Worm (Caenorhabditis elegans) whole organism, L3 larva: ENCODE measurements around the gene gsto-2.

ENCODE experiments used
- R02D3.7 ChIP-seq: fragments of 150-350 bp; optimal IDR thresholded peaks from 2 replicates; lab custom pipeline; 2014; ENCODE audit warnings: missing biosample characterization, missing genetic modification characterization
- ZK546.5 ChIP-seq: sonication (generic microtip); optimal IDR thresholded peaks from 2 replicates; lab custom pipeline; 2017; ENCODE audit warnings: missing biosample characterization, missing genetic modification characterization
- aly-2 ChIP-seq: fragments of 150-350 bp; optimal IDR thresholded peaks from 2 replicates; lab custom pipeline; 2014; ENCODE audit warnings: missing biosample characterization, missing genetic modification characterization
- ama-1 ChIP-seq: fragments of 150-350 bp; optimal IDR thresholded peaks from 2 replicates; lab custom pipeline; 2018
- ceh-28 ChIP-seq: fragments of 150-350 bp; optimal IDR thresholded peaks from 2 replicates; lab custom pipeline; 2014; ENCODE audit warnings: missing biosample characterization, missing genetic modification reagents, missing genetic modification characterization
- ceh-9 ChIP-seq: sonication (generic microtip); optimal IDR thresholded peaks from 2 replicates; lab custom pipeline; 2018; ENCODE audit warnings: missing biosample characterization, missing genetic modification characterization
- daf-12 ChIP-seq: fragments of 150-350 bp; optimal IDR thresholded peaks from 2 replicates; lab custom pipeline; 2014; ENCODE audit warnings: missing biosample characterization, missing genetic modification reagents, missing genetic modification characterization
- egl-27 ChIP-seq: sonication (generic microtip); optimal IDR thresholded peaks from 4 replicates; lab custom pipeline; 2017; ENCODE audit warnings: missing biosample characterization, missing genetic modification reagents, missing genetic modification characterization
- elt-1 ChIP-seq: fragments of 150-350 bp; optimal IDR thresholded peaks from 2 replicates; lab custom pipeline; 2014; ENCODE audit warnings: missing biosample characterization, missing genetic modification characterization
- elt-2 ChIP-seq: sonication (generic microtip); optimal IDR thresholded peaks from 2 replicates; lab custom pipeline; 2016; ENCODE audit warnings: missing genetic modification reagents, mild to moderate bottlenecking, missing genetic modification characterization, missing compliant biosample characterization
- eor-1 ChIP-seq, 2 experiments: fragments of 150-350 bp; optimal IDR thresholded peaks; 2 replicates each; lab custom pipeline; 2014 to 2018; ENCODE audit warnings: missing biosample characterization in 2 of 2, missing genetic modification characterization in 2 of 2
- fkh-10 ChIP-seq: sonication (generic microtip); optimal IDR thresholded peaks from 2 replicates; lab custom pipeline; 2017; ENCODE audit warnings: missing biosample characterization, missing genetic modification reagents, missing genetic modification characterization
- fkh-2 ChIP-seq: fragments of 150-350 bp; optimal IDR thresholded peaks from 2 replicates; lab custom pipeline; 2014; ENCODE audit warnings: missing biosample characterization, missing genetic modification reagents, missing genetic modification characterization
- hmg-11 ChIP-seq: sonication (generic microtip); optimal IDR thresholded peaks from 2 replicates; lab custom pipeline; 2016; ENCODE audit warnings: missing genetic modification characterization, missing compliant biosample characterization
- jun-1 ChIP-seq: fragments of 150-350 bp; optimal IDR thresholded peaks from 2 replicates; lab custom pipeline; 2014; ENCODE audit warnings: missing biosample characterization, missing genetic modification reagents, missing genetic modification characterization
- lin-15B ChIP-seq: fragments of 150-350 bp; optimal IDR thresholded peaks from 2 replicates; lab custom pipeline; 2014; ENCODE audit warnings: missing biosample characterization, missing genetic modification characterization
- lsy-12 ChIP-seq: sonication (generic microtip); optimal IDR thresholded peaks from 2 replicates; lab custom pipeline; 2016; ENCODE audit warnings: mild to moderate bottlenecking, missing genetic modification characterization, missing compliant biosample characterization
- mdl-1 ChIP-seq: fragments of 150-350 bp; optimal IDR thresholded peaks from 2 replicates; lab custom pipeline; 2014; ENCODE audit warnings: missing biosample characterization, missing genetic modification characterization
- mml-1 ChIP-seq: fragments of 150-350 bp; sonication (generic microtip); optimal IDR thresholded peaks from 3 replicates; lab custom pipeline; 2014; ENCODE audit warnings: missing biosample characterization, missing genetic modification characterization
- nfya-1 ChIP-seq: sonication (generic microtip); optimal IDR thresholded peaks from 2 replicates; lab custom pipeline; 2017; ENCODE audit warnings: missing genetic modification characterization, mild to moderate bottlenecking, missing compliant biosample characterization, antibody characterized with exemption, moderate library complexity; ENCODE audit not compliant: insufficient read depth
- nhr-25 ChIP-seq: sonication (generic microtip); optimal IDR thresholded peaks from 2 replicates; lab custom pipeline; 2017; ENCODE audit warnings: missing biosample characterization, missing genetic modification characterization
- nhr-28 ChIP-seq: fragments of 150-350 bp; optimal IDR thresholded peaks from 2 replicates; lab custom pipeline; 2014; ENCODE audit warnings: missing biosample characterization, missing genetic modification characterization
- nhr-43 ChIP-seq: sonication (generic microtip); optimal IDR thresholded peaks from 2 replicates; lab custom pipeline; 2016; ENCODE audit warnings: mild to moderate bottlenecking, missing genetic modification characterization, missing compliant biosample characterization; ENCODE audit not compliant: poor library complexity, severe bottlenecking
- nhr-67 ChIP-seq: fragments of 150-350 bp; optimal IDR thresholded peaks from 2 replicates; lab custom pipeline; 2014; ENCODE audit warnings: missing biosample characterization, missing genetic modification characterization
- nhr-76 ChIP-seq: fragments of 150-350 bp; sonication (generic microtip); optimal IDR thresholded peaks from 5 replicates; lab custom pipeline; 2014; ENCODE audit warnings: missing biosample characterization, missing genetic modification characterization
- nhr-77 ChIP-seq: fragments of 150-350 bp; optimal IDR thresholded peaks from 2 replicates; lab custom pipeline; 2014; ENCODE audit warnings: missing biosample characterization, missing genetic modification characterization
- pha-4 ChIP-seq: fragments of 150-350 bp; optimal IDR thresholded peaks from 2 replicates; lab custom pipeline; 2014; ENCODE audit warnings: missing biosample characterization, missing genetic modification reagents, missing genetic modification characterization
- pqm-1 ChIP-seq: fragments of 150-350 bp; optimal IDR thresholded peaks from 2 replicates; lab custom pipeline; 2017; ENCODE audit warnings: missing biosample characterization, missing genetic modification characterization, inconsistent platforms
- sea-2 ChIP-seq: fragments of 150-350 bp; sonication (generic microtip); optimal IDR thresholded peaks from 4 replicates; lab custom pipeline; 2014; ENCODE audit warnings: missing biosample characterization, missing genetic modification reagents, missing genetic modification characterization
- skn-1 ChIP-seq: fragments of 150-350 bp; optimal IDR thresholded peaks from 2 replicates; lab custom pipeline; 2014; ENCODE audit warnings: missing biosample characterization, missing genetic modification characterization
- snpc-4 ChIP-seq: fragments of 150-350 bp; optimal IDR thresholded peaks from 2 replicates; lab custom pipeline; 2014; ENCODE audit warnings: missing biosample characterization, missing genetic modification characterization
- unc-62 ChIP-seq: fragments of 150-350 bp; sonication (generic microtip); optimal IDR thresholded peaks from 4 replicates; lab custom pipeline; 2014; ENCODE audit warnings: missing biosample characterization, missing genetic modification reagents, missing genetic modification characterization
- zag-1 ChIP-seq: fragments of 150-350 bp; optimal IDR thresholded peaks from 2 replicates; lab custom pipeline; 2014; ENCODE audit warnings: missing biosample characterization, missing genetic modification characterization
- ztf-11 ChIP-seq: fragments of 150-350 bp; optimal IDR thresholded peaks from 2 replicates; lab custom pipeline; 2014; ENCODE audit warnings: missing biosample characterization, missing genetic modification characterization
- ztf-4 ChIP-seq: fragments of 150-350 bp; optimal IDR thresholded peaks from 2 replicates; lab custom pipeline; 2014; ENCODE audit warnings: missing biosample characterization, missing genetic modification characterization

The gsto-2 gene

DNA sequence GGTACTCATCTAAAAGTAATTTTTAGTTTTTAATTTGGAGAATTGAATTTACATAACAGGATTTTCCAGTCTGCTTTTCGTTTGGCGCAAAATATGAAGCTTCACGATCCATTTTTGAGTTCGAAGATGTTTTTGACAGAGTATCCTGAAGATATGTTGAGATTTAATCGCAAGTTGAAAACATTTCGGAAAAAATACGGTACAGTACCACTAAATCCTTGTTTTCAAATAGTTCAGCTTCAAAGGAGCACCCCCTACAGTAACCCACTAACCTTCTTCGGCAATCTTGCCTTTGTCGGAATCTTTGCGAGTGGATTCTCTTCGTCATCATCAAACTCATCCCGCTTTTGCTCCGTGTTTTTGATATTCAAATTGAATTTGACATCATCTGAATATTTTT is 35.6 kb upstream of the gsto-2 start:
- TF ChIP-seq aly-2 (tag; lab: Kevin White, UChicago) (peak; percentile 25), mdl-1 (tag; lab: Kevin White, UChicago) (no peak)

DNA sequence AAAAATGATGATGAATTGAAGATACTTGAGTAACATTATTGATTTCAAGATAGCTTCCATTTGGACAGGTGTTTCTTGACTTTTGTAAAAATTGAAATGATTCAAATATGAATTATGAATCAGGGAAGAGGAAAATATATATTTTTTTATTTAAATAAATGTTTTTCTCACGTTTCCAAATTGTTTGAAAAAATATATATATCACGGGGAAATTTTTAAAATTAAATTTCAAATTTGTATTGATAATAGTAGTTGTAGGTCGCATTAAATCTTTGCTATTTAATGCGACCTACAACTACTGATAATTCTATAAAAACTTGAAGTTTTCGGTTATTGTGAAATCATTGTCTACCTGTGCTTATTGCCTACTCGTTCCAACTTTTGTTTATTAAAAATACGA is 34.7 kb upstream of the gsto-2 start, which contains the start of gene ZC21.8:
ZC21.8 (minus strand) TSS at position 101 of the 400 bp plus-strand sequence.
- TF ChIP-seq egl-27 (tag; lab: Kevin White, UChicago) (no peak), elt-2 (no peak), nhr-25 (tag; lab: Kevin White, UChicago) (no peak), skn-1 (tag; lab: Kevin White, UChicago) (no peak), jun-1 (no peak), nhr-28 (tag; lab: Kevin White, UChicago) (no peak), ZK546.5 (tag; lab: Kevin White, UChicago) (no peak), ztf-4 (tag; lab: Kevin White, UChicago) (no peak), elt-1 (tag; lab: Kevin White, UChicago) (no peak), daf-12 (tag; lab: Kevin White, UChicago) (no peak), eor-1 (tag; optimal IDR thresholded peaks at IDR 0.05; lab: Kevin White, UChicago) (no peak), ceh-9 (tag; lab: Kevin White, UChicago) (no peak), snpc-4 (tag; lab: Kevin White, UChicago) (no peak)
- TF ChIP-seq, all 47 proteins: peak for 0

DNA sequence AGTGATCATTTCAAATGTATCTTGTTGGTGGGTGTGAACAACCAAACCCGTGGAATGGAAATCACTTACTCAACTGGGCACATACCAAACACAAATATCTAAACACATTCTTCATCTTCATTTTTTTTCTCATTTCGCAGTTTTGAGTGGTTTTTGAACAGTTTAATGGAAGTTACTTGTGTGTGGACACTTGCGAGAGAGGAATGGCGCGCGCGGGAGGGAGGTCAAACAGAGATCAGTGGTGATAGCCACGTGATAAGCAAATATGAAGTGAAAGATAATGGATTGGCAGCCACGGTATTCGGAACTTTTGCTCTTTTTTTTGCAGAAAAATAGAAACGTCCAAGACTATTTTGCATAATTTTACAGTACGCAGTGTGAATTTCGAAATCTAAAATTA is 34.0 kb upstream of the gsto-2 start:
- no peak for TF ChIP-seq pqm-1 (tag; lab: Kevin White, UChicago)
- TF ChIP-seq R02D3.7 (tag; lab: Kevin White, UChicago), result no peak
- TF ChIP-seq pha-4 (tag; lab: Kevin White, UChicago), result peak; percentile 76
- no peak for TF ChIP-seq unc-62 (GFP tag; lab: Kevin White, UChicago)
- no peak for TF ChIP-seq ceh-28 (tag; lab: Kevin White, UChicago)

DNA sequence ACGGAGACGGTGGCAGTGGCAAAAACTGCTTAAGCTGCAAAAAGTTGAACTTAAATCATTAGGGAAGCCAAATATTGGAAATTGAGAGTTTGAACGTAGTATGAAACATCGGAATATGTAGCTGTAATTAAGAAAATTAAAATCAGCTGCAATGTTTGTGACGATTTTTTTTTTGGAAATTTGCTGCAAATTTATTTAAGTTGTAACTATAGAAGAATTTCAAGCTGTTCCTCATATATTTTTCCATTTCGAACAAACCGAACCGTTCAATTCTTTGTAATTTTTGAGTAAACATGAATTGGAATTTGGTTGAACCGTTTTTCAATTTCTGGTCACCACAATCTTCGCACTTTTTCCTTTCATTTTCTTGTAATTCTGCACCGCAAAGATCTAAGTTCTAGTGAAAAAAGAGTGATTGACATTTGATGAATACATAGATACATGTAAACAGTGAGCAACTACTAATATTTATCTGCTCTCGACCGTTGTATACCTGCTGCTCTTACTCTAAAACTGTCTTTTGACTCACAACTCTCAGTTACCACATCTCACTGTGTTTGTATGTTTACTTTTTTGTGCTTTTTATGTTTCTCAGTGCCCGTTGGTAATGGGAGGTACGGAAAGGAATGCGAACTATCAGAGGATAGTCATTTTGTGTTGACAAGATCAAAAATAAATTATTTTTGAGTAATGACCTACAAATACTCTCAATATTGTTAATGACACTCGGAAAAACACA is 32.7 kb upstream of the gsto-2 start:
- TF ChIP-seq sea-2 (GFP tag; lab: Kevin White, UChicago), result no peak
- TF ChIP-seq snpc-4 (tag; lab: Kevin White, UChicago), result no peak
- peak; percentile 97 for TF ChIP-seq pha-4 (tag; lab: Kevin White, UChicago)
- no peak for TF ChIP-seq lsy-12 (tag; lab: Kevin White, UChicago)

DNA sequence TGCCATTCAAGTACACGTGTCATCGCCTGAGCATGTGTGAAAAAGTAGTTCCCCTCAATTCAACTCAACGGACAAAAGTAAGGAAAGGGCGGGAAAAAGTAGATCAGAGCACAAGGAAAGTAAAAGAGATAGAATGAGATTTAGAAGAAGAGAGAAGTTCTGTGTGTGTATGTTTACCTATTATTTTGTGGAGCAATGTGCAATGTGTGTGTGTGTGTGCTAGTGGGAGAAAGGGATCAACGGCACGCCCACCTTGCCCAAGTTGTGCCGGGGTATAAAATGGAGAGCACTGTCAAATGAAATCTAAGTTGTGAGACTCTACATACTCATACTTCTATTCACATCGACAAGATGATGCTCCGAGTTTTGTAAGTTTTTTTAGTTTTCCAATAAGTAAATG is 29.8 kb upstream of the gsto-2 start, which contains the start of gene idpp-15:
idpp-15 (plus strand) TSS at position 301 of the 400 bp plus-strand sequence.
- TF ChIP-seq nhr-77 (no peak), ama-1 (lab: Kevin White, UChicago) (no peak), hmg-11 (tag; lab: Kevin White, UChicago) (no peak), pha-4 (tag; lab: Kevin White, UChicago) (peak; percentile 72)

DNA sequence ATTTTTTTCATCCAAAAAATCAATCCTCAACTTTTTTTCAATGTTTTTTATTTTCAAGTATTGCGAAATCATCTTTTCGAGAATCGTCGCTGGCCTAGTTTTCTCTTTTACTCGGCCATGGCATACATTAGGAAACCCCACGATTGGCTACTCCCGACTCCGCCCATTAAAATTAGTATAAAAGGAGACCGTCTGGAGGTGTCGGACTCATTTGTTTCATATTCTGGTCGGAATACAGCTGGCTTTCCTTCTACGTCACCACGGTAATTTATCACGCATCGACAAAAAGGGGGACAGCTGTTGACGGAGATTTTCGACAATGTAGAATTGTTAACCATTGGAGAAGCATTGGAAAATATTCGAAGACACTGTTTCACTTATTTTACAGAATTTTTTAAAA is 25.6 kb upstream of the gsto-2 start:
- TF ChIP-seq nhr-76 (tag; lab: Kevin White, UChicago), result no peak
- peak; percentile 55 for TF ChIP-seq lsy-12 (tag; lab: Kevin White, UChicago)
- TF ChIP-seq fkh-2, result no peak
- peak; percentile 11 for TF ChIP-seq ceh-28 (tag; lab: Kevin White, UChicago)
- TF ChIP-seq nhr-43 (tag; lab: Kevin White, UChicago), result no peak
- TF ChIP-seq elt-2, result peak; percentile 10
- peak; percentile 100 for TF ChIP-seq nfya-1 (tag; lab: Kevin White, UChicago)
- TF ChIP-seq ceh-9 (tag; lab: Kevin White, UChicago), result no peak
- TF ChIP-seq nhr-25 (tag; lab: Kevin White, UChicago), result peak; percentile 47
- no peak for TF ChIP-seq nhr-67
- peak; percentile 42 for TF ChIP-seq ama-1 (lab: Kevin White, UChicago)
- TF ChIP-seq sea-2 (GFP tag; lab: Kevin White, UChicago), result no peak
- TF ChIP-seq ztf-11 (tag; lab: Kevin White, UChicago), result no peak
- no peak for TF ChIP-seq mml-1 (tag; lab: Kevin White, UChicago)
- no peak for TF ChIP-seq ztf-4 (tag; lab: Kevin White, UChicago)
- TF ChIP-seq lin-15B, result peak; percentile 81
- TF ChIP-seq hmg-11 (tag; lab: Kevin White, UChicago), result peak; percentile 25
- TF ChIP-seq snpc-4 (tag; lab: Kevin White, UChicago), result peak; percentile 55
- no peak for TF ChIP-seq zag-1 (tag; lab: Kevin White, UChicago)
- no peak for TF ChIP-seq fkh-10 (GFP tag; lab: Kevin White, UChicago)
